Worm (Caenorhabditis elegans): ENCODE data around the gene nlp-29.

Gene nlp-29

ce11 chrV:3984178-3984577 lies at the start of gene nlp-29:
TSS of gene nlp-29 (plus strand) at chrV:3984425.
- TF ChIP-seq drap-1 (GFP tag; optimal IDR thresholded peaks at IDR 0.05): no peak
- no peak for TF ChIP-seq snpc-4 (tag; optimal IDR thresholded peaks at IDR 0.05)
- TF ChIP-seq sem-2 (GFP tag; optimal IDR thresholded peaks at IDR 0.05): no peak
- TF ChIP-seq zip-8 (tag; optimal IDR thresholded peaks at IDR 0.05): no peak
- no peak for TF ChIP-seq sptf-1 (tag; optimal IDR thresholded peaks at IDR 0.05)
- TF ChIP-seq unc-120 (tag; optimal IDR thresholded peaks at IDR 0.05; ENCODE audit: poor library complexity, severe bottlenecking): no peak
- no peak for TF ChIP-seq lsy-2 (tag; optimal IDR thresholded peaks at IDR 0.05)
- TF ChIP-seq cnd-1 (tag; optimal IDR thresholded peaks at IDR 0.05): no peak
- no peak for TF ChIP-seq mab-5 (tag; optimal IDR thresholded peaks at IDR 0.05)
- TF ChIP-seq blmp-1 (tag; optimal IDR thresholded peaks at IDR 0.05): no peak

- no peak for TF ChIP-seq mep-1 (tag; optimal IDR thresholded peaks at IDR 0.05)
- no peak for TF ChIP-seq lin-13 (tag; optimal IDR thresholded peaks at IDR 0.05)
- no peak for TF ChIP-seq nhr-76 (tag; optimal IDR thresholded peaks at IDR 0.05)
Observed at ce11 chrV:3935892-3936478, 48.2 kb upstream of the nlp-29 start, which contains the start of gene cyp-35A5. TSS of gene cyp-35A5 (plus strand) at chrV:3936326.

DNA sequence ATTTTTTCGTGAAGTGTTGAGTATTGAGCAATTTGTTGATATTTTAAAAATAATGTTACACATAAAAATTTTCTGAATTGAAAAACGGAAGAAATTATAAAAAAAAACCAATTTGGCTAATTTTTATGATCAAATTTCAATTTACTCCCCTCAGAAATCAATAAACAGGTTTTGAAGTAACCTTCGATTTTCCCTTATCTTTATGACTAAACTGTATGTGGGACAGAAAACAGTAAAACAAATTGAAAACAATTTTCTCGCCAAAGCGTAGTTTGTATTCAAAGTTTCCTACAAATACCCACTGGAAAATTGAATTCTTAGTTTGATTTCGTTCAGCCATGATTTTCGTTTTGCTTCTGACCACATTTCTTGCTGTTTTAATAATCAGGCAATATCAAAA lies 45.4 kb upstream of the nlp-29 start, which contains the start of gene cyp-35B1:
TSS of gene cyp-35B1 (plus strand) at position 244 of the 400 bp plus-strand sequence.
- no peak for TF ChIP-seq mls-2 (tag; optimal IDR thresholded peaks at IDR 0.05)
- TF ChIP-seq sem-2 (GFP tag; optimal IDR thresholded peaks at IDR 0.05): no peak
- no peak for TF ChIP-seq drap-1 (GFP tag; optimal IDR thresholded peaks at IDR 0.05)
- TF ChIP-seq ceh-83 (GFP tag; optimal IDR thresholded peaks at IDR 0.05): no peak
- TF ChIP-seq ceh-39 (tag; optimal IDR thresholded peaks at IDR 0.05): no peak
- no peak for TF ChIP-seq zip-8 (tag; optimal IDR thresholded peaks at IDR 0.05)
- TF ChIP-seq tbx-8 (GFP tag; optimal IDR thresholded peaks at IDR 0.05): no peak
- no peak for TF ChIP-seq pha-4 (tag; optimal IDR thresholded peaks at IDR 0.05)
- TF ChIP-seq ceh-43 (GFP tag; optimal IDR thresholded peaks at IDR 0.05): no peak
- no peak for TF ChIP-seq elt-3 (tag; optimal IDR thresholded peaks at IDR 0.05)
- TF ChIP-seq ces-1 (GFP tag; optimal IDR thresholded peaks at IDR 0.05): no peak
- no peak for TF ChIP-seq mep-1 (tag; optimal IDR thresholded peaks at IDR 0.05)
- TF ChIP-seq unc-62 (GFP tag; optimal IDR thresholded peaks at IDR 0.05): no peak
- no peak for TF ChIP-seq cnd-1 (tag; optimal IDR thresholded peaks at IDR 0.05)
- TF ChIP-seq nhr-76 (tag; optimal IDR thresholded peaks at IDR 0.05): no peak
- TF ChIP-seq mab-5 (tag; optimal IDR thresholded peaks at IDR 0.05): no peak
- TF ChIP-seq flh-1 (GFP tag; optimal IDR thresholded peaks at IDR 0.05): no peak
- TF ChIP-seq lin-13 (tag; optimal IDR thresholded peaks at IDR 0.05): no peak
- TF ChIP-seq sptf-1 (tag; optimal IDR thresholded peaks at IDR 0.05): no peak

DNA sequence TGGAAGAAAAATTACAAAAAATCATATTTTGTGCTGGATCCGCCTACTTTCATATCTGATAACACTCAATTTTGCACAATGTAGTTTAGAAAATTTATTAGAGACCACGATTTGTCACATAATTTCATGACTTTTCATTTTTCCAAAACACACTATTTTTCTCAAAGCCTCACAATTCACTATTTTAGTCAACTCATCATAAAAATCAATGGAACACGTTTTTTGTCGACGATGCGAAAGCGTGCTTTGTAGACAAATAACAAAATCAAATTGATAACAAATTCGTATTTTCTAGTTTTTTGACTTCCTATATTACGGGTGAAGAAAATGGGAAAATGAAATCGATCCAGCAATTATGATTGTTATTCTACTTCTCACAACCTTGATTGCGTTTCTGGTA lies 42.4 kb upstream of the nlp-29 start, which contains the start of gene cyp-35B2:
TSS of gene cyp-35B2 (plus strand) at position 301 of the 400 bp plus-strand sequence.
- TF ChIP-seq mls-2 (tag; optimal IDR thresholded peaks at IDR 0.05) (no peak), nhr-2 (tag; optimal IDR thresholded peaks at IDR 0.05) (no peak), nhr-237 (tag; optimal IDR thresholded peaks at IDR 0.05) (no peak), sem-2 (GFP tag; optimal IDR thresholded peaks at IDR 0.05) (no peak), ces-1 (GFP tag; optimal IDR thresholded peaks at IDR 0.05) (no peak), ceh-43 (GFP tag; optimal IDR thresholded peaks at IDR 0.05) (no peak)

ce11 chrV:3943364-3943763 lies 40.9 kb upstream of the nlp-29 start:
- TF ChIP-seq unc-62 (GFP tag; optimal IDR thresholded peaks at IDR 0.05): no peak
- no peak for TF ChIP-seq mab-5 (tag; optimal IDR thresholded peaks at IDR 0.05)
- no peak for TF ChIP-seq lin-32 (GFP tag; optimal IDR thresholded peaks at IDR 0.05)
- TF ChIP-seq pha-4 (tag; optimal IDR thresholded peaks at IDR 0.05): no peak
- TF ChIP-seq ceh-83 (GFP tag; optimal IDR thresholded peaks at IDR 0.05): no peak
- no peak for TF ChIP-seq elt-3 (tag; optimal IDR thresholded peaks at IDR 0.05)
- TF ChIP-seq ceh-39 (tag; optimal IDR thresholded peaks at IDR 0.05): no peak

- TF ChIP-seq ham-2 (GFP tag; optimal IDR thresholded peaks at IDR 0.05): no peak
- TF ChIP-seq nhr-28 (tag; optimal IDR thresholded peaks at IDR 0.05): no peak
- TF ChIP-seq elt-3 (tag; optimal IDR thresholded peaks at IDR 0.05): no peak
- TF ChIP-seq sem-2 (GFP tag; optimal IDR thresholded peaks at IDR 0.05): no peak
- no peak for TF ChIP-seq mep-1 (tag; optimal IDR thresholded peaks at IDR 0.05)
- no peak for TF ChIP-seq nhr-12 (tag; optimal IDR thresholded peaks at IDR 0.05)
- no peak for TF ChIP-seq tbx-8 (GFP tag; optimal IDR thresholded peaks at IDR 0.05)
- no peak for TF ChIP-seq flh-1 (GFP tag; optimal IDR thresholded peaks at IDR 0.05)
- TF ChIP-seq mls-2 (tag; optimal IDR thresholded peaks at IDR 0.05): no peak
- no peak for TF ChIP-seq nhr-237 (tag; optimal IDR thresholded peaks at IDR 0.05)
- no peak for TF ChIP-seq mab-5 (tag; optimal IDR thresholded peaks at IDR 0.05)
- no peak for TF ChIP-seq cnd-1 (tag; optimal IDR thresholded peaks at IDR 0.05)
- TF ChIP-seq unc-62 (GFP tag; optimal IDR thresholded peaks at IDR 0.05): no peak
- TF ChIP-seq snpc-4 (tag; optimal IDR thresholded peaks at IDR 0.05): no peak
- no peak for TF ChIP-seq ces-1 (GFP tag; optimal IDR thresholded peaks at IDR 0.05)
- TF ChIP-seq lin-13 (tag; optimal IDR thresholded peaks at IDR 0.05): no peak
- TF ChIP-seq unc-120 (tag; optimal IDR thresholded peaks at IDR 0.05; ENCODE audit: poor library complexity, severe bottlenecking): no peak
- no peak for TF ChIP-seq ceh-39 (tag; optimal IDR thresholded peaks at IDR 0.05)
Observed at ce11 chrV:3945053-3945452, 39.2 kb upstream of the nlp-29 start, which contains the start of gene cyp-35B3. TSS of gene cyp-35B3 (plus strand) at chrV:3945353.

Measured in whole organism, mixed stage, embryonic.